Worm (Caenorhabditis elegans): Measurements from ENCODE around the gene F28C10.1.

DNA sequence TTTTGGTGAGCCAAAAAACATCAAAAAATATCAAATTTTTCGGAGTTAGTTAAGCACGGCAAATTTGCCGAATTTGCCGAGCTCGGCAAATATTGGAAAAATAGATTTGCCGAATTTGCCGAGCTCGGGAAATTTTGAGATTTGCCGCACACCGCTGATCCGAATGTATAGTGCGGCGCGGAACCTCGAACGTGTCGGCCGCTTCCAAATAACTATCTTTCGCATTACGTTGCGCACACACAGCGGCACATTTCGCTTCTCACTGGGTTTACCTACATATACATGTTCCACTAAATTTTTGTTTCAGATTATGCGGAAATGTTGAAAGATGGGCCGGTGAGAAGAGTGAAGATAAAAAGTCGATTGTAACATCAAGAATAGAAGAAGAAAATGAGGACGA is 46.1 kb upstream of the F28C10.1 start:
- TF ChIP-seq ztf-23 (GFP tag; IDR thresholded peaks at IDR 0.05) (no peak), tab-1 (GFP tag; IDR thresholded peaks at IDR 0.05) (no peak), flt-1 (GFP tag; IDR thresholded peaks at IDR 0.05) (no peak), med-1 (GFP tag; optimal IDR thresholded peaks at IDR 0.05; ENCODE audit: insufficient read depth) (no peak), klf-2 (GFP tag; conservative IDR thresholded peaks at IDR 0.05) (no peak)
